Worm (Caenorhabditis elegans) whole organism, young adult: ENCODE data around the gene Y42H9B.3.

Experiments
- C06A6.2 ChIP-seq: fragments of 200-800 bp; sonication (Bioruptor generic); conservative IDR thresholded peaks from 2 replicates; pipeline ENCODE4 v1.3.6; 2022; ENCODE audit warnings: missing genetic modification characterization, missing compliant biosample characterization
- hlh-12 ChIP-seq: sonication (generic microtip); optimal IDR thresholded peaks from 2 replicates; lab custom pipeline; 2016; ENCODE audit warnings: missing genetic modification characterization, missing compliant biosample characterization
- unc-130 ChIP-seq: sonication (generic microtip); optimal IDR thresholded peaks from 2 replicates; lab custom pipeline; 2016; ENCODE audit warnings: missing genetic modification reagents, missing genetic modification characterization, missing compliant biosample characterization

DNA sequence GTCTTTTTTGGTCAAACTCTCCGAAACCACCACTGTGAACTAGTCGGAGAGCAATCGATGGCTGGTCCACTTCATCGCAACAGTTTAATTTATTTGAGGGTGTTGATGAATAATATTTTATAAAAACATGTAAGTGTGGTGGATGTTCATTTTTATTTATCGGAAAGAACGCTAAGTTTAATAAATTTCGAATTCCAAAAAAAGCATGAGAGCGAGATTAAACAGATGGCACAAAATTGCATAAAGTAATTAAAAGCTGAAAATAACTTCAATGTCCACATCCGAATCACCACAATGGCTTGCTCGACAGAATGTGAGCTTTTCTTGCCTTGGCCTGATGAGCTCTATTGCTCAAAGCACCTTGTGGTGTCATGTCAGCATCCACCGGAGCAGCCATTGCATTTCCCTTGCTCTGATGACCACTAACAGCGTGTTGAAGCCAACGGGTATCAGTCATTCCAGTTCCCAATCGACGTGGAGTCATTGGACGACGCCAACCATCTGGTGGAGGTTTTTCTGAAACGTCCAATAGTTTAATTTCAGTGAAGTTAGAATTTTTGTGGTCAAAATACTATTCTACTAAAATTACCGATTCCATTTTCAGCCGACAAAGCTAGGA lies 28.4 kb downstream of the Y42H9B.3 start:
- TF ChIP-seq hlh-12 (tag; lab: Kevin White, UChicago) (no peak), unc-130 (GFP tag; lab: Kevin White, UChicago) (no peak), C06A6.2 (GFP tag; lab: Robert Waterston, UW) (no peak)
